Worm (Caenorhabditis elegans): Measurements from ENCODE around the gene myrf-1.

DNA sequence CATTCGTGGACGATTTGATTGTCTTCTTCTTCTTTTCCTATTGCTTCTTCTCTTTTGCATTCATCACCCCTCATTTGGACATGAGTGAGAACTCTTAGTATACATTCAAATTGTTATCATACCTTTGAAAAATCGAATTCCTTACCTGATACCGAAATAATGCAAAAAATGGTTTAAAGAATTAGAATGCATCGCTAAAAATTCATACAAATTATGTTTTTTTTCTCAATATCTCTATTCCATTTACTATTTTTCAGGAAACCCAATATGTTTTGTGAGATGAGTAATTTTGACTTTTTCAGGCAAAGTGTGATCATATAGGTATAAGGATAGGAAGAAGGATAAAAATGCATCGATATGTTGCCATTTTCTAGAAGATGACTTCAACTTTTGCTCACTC lies 45.4 kb downstream of the myrf-1 start, which contains the start of gene ZK673.11:
- TF ChIP-seq lin-13 (tag; optimal IDR thresholded peaks at IDR 0.05) (no peak), ztf-11 (tag; optimal IDR thresholded peaks at IDR 0.05) (no peak), zip-8 (tag; optimal IDR thresholded peaks at IDR 0.05) (no peak), nhr-12 (tag; optimal IDR thresholded peaks at IDR 0.05) (no peak)
